Worm (Caenorhabditis elegans): ENCODE results near the gene F38A6.4.

- TF ChIP-seq unc-3 (GFP tag; conservative IDR thresholded peaks at IDR 0.05): no peak
- no peak for TF ChIP-seq unc-3 (tag; optimal IDR thresholded peaks at IDR 0.05)
- no peak for TF ChIP-seq T23F11.4 (GFP tag; optimal IDR thresholded peaks at IDR 0.05)
- TF ChIP-seq pqm-1 (tag; optimal IDR thresholded peaks at IDR 0.05): no peak
- no peak for TF ChIP-seq syd-9 (tag; optimal IDR thresholded peaks at IDR 0.05)
- TF ChIP-seq fkh-10 (GFP tag; optimal IDR thresholded peaks at IDR 0.05): no peak
- TF ChIP-seq rnt-1 (tag; optimal IDR thresholded peaks at IDR 0.05): no peak
- no peak for TF ChIP-seq ceh-19 (GFP tag; optimal IDR thresholded peaks at IDR 0.05)
- TF ChIP-seq pha-4 (tag; optimal IDR thresholded peaks at IDR 0.05): no peak
- TF ChIP-seq dmd-4 (tag; optimal IDR thresholded peaks at IDR 0.05; ENCODE audit: borderline replicate concordance): no peak
- no peak for TF ChIP-seq pros-1 (tag; optimal IDR thresholded peaks at IDR 0.05)
- no peak for TF ChIP-seq nhr-11 (tag; optimal IDR thresholded peaks at IDR 0.05)
- no peak for TF ChIP-seq odd-2 (tag; optimal IDR thresholded peaks at IDR 0.05)
- no peak for TF ChIP-seq ceh-24 (tag; optimal IDR thresholded peaks at IDR 0.05)
These were observed 5.2 kb upstream of the F38A6.4 start, which contains the start of gene hif-1 for ce11 chrV:20780400-20780799.
